Worm (Caenorhabditis elegans) whole organism, early embryonic: ENCODE measurements around the gene ZC449.7.

Experiments
- aly-1 ChIP-seq: sonication (generic microtip); optimal IDR thresholded peaks from 2 replicates; lab custom pipeline; 2016; ENCODE audit warnings: missing genetic modification characterization, missing compliant biosample characterization
- ama-1 ChIP-seq: fragments of 150-350 bp; optimal IDR thresholded peaks from 2 replicates; lab custom pipeline; 2014
- flt-1 ChIP-seq: fragments of 200-800 bp; sonication (Bioruptor generic); IDR thresholded peaks from 2 replicates; pipeline ENCODE4 v1.3.6; 2022; ENCODE audit warnings: missing genetic modification characterization, missing compliant biosample characterization
- hmbx-1 ChIP-seq: sonication (generic microtip); optimal IDR thresholded peaks from 2 replicates; lab custom pipeline; 2016; ENCODE audit warnings: mild to moderate bottlenecking, missing genetic modification characterization, missing compliant biosample characterization
- pes-1 ChIP-seq: fragments of 200-800 bp; sonication (Bioruptor generic); IDR thresholded peaks from 2 replicates; pipeline ENCODE4 v1.3.6; 2022; ENCODE audit warnings: missing genetic modification reagents, missing genetic modification characterization, missing compliant biosample characterization
- sea-1 ChIP-seq: fragments of 200-800 bp; sonication (Bioruptor generic); conservative IDR thresholded peaks from 2 replicates; pipeline ENCODE4 v1.3.6; 2022; ENCODE audit warnings: missing genetic modification characterization, missing compliant biosample characterization
- tra-4 ChIP-seq: sonication (generic microtip); optimal IDR thresholded peaks from 2 replicates; lab custom pipeline; 2017; ENCODE audit warnings: missing genetic modification characterization, missing compliant biosample characterization

ce11 chrX:4998875-4999274 lies 15.0 kb upstream of the ZC449.7 start, which contains the start of gene set-30:
- TF ChIP-seq ama-1 (no peak), sea-1 (GFP tag; lab: Robert Waterston, UW) (no peak), pes-1 (GFP tag; lab: Robert Waterston, UW) (no peak), flt-1 (GFP tag; lab: Robert Waterston, UW) (no peak), aly-1 (tag; lab: Kevin White, UChicago) (no peak), tra-4 (no peak), hmbx-1 (tag; lab: Kevin White, UChicago) (no peak)
